Fruit fly (Drosophila melanogaster) whole organism, embryonic: Measurements from ENCODE around the gene Rpt5.

Source experiments
- Aef1 ChIP-seq: fragments of 200-800 bp; sonication (Bioruptor generic); IDR thresholded peaks from 3 replicates; pipeline ENCODE4 v1.3.6; 2022; ENCODE audit warnings: missing biosample characterization, missing genetic modification characterization
- Atf-2 ChIP-seq: fragments of 200-800 bp; sonication (Bioruptor generic); optimal IDR thresholded peaks from 2 replicates; lab custom pipeline; 2016; ENCODE audit warnings: missing biosample characterization, missing genetic modification characterization
- Bgb ChIP-seq: fragments of 200-800 bp; sonication (Bioruptor generic); IDR thresholded peaks from 2 replicates; pipeline ENCODE4 v1.3.6; 2022; ENCODE audit warnings: missing biosample characterization, missing genetic modification characterization; ENCODE audit not compliant: partially characterized antibody
- Blimp-1 ChIP-seq: fragments of 200-800 bp; sonication (Bioruptor generic); optimal IDR thresholded peaks from 3 replicates; lab custom pipeline; 2018; ENCODE audit warnings: missing biosample characterization, missing genetic modification characterization, mild to moderate bottlenecking, moderate library complexity, missing genetic modification reagents
- CG11560 ChIP-seq: fragments of 200-800 bp; sonication (Bioruptor generic); IDR thresholded peaks from 3 replicates; pipeline ENCODE4 v1.3.6; 2022; ENCODE audit warnings: missing biosample characterization, missing genetic modification characterization
- CG11695 ChIP-seq: fragments of 200-800 bp; sonication (Bioruptor generic); IDR thresholded peaks from 3 replicates; pipeline ENCODE4 v1.3.6; 2022; ENCODE audit warnings: missing biosample characterization, missing genetic modification characterization
- CG11723 ChIP-seq: fragments of 200-800 bp; sonication (Bioruptor generic); optimal IDR thresholded peaks from 2 replicates; lab custom pipeline; 2017; ENCODE audit warnings: missing biosample characterization, mild to moderate bottlenecking, missing genetic modification characterization
- CG12104 ChIP-seq: fragments of 200-800 bp; sonication (Bioruptor generic); optimal IDR thresholded peaks from 3 replicates; lab custom pipeline; 2016; ENCODE audit warnings: missing biosample characterization, missing genetic modification characterization
- CG12219 ChIP-seq: fragments of 200-800 bp; sonication (Bioruptor generic); optimal IDR thresholded peaks from 3 replicates; lab custom pipeline; 2018; ENCODE audit warnings: missing biosample characterization, mild to moderate bottlenecking, missing genetic modification characterization
- CG12299 ChIP-seq: fragments of 200-800 bp; sonication (Bioruptor generic); optimal IDR thresholded peaks from 2 replicates; lab custom pipeline; 2018; ENCODE audit warnings: missing biosample characterization, mild to moderate bottlenecking, missing genetic modification characterization
- CG12391 ChIP-seq: fragments of 200-800 bp; sonication (Bioruptor generic); optimal IDR thresholded peaks from 3 replicates; lab custom pipeline; 2018; ENCODE audit warnings: missing biosample characterization, mild to moderate bottlenecking, missing genetic modification characterization, moderate library complexity
- CG13894 ChIP-seq: fragments of 200-800 bp; sonication (Bioruptor generic); optimal IDR thresholded peaks from 3 replicates; lab custom pipeline; 2018; ENCODE audit warnings: missing biosample characterization, mild to moderate bottlenecking, missing genetic modification characterization, moderate library complexity
- CG1602 ChIP-seq: fragments of 200-800 bp; sonication (Bioruptor generic); optimal IDR thresholded peaks from 3 replicates; lab custom pipeline; 2016; ENCODE audit warnings: missing biosample characterization, missing genetic modification characterization
- CG18619 ChIP-seq: fragments of 200-800 bp; sonication (Bioruptor generic); optimal IDR thresholded peaks from 3 replicates; lab custom pipeline; 2017; ENCODE audit warnings: missing biosample characterization, mild to moderate bottlenecking, missing genetic modification characterization
- CG30020 ChIP-seq: fragments of 200-800 bp; optimal IDR thresholded peaks from 2 replicates; lab custom pipeline; 2019; ENCODE audit warnings: missing biosample characterization, mild to moderate bottlenecking, missing genetic modification characterization, moderate library complexity
- CG31224 ChIP-seq: fragments of 200-800 bp; sonication (Bioruptor generic); IDR thresholded peaks from 2 replicates; pipeline ENCODE4 v1.3.6; 2022; ENCODE audit warnings: missing biosample characterization, missing genetic modification characterization
- CG8290 ChIP-seq, 3 experiments: fragments of 200-800 bp; sonication (Bioruptor generic); optimal IDR thresholded peaks; 2 replicates each; lab custom pipeline; 2016 to 2019; ENCODE audit warnings: missing biosample characterization in 3 of 3, missing genetic modification characterization in 3 of 3, mild to moderate bottlenecking in 2 of 3, moderate library complexity in 1 of 3
- CG8924 ChIP-seq: fragments of 200-800 bp; optimal IDR thresholded peaks from 3 replicates; lab custom pipeline; 2019; ENCODE audit warnings: missing biosample characterization, mild to moderate bottlenecking, missing genetic modification characterization, moderate library complexity
- CG9797 ChIP-seq: fragments of 200-800 bp; sonication (Bioruptor generic); optimal IDR thresholded peaks from 3 replicates; lab custom pipeline; 2018; ENCODE audit warnings: missing biosample characterization, mild to moderate bottlenecking, missing genetic modification characterization
- CTCF ChIP-seq: fragments of 200-800 bp; sonication (Bioruptor generic); optimal IDR thresholded peaks from 2 replicates; lab custom pipeline; 2017; ENCODE audit warnings: missing biosample characterization, mild to moderate bottlenecking, missing genetic modification characterization, moderate library complexity
- Dp ChIP-seq: fragments of 200-800 bp; sonication (Bioruptor generic); optimal IDR thresholded peaks from 2 replicates; lab custom pipeline; 2018; ENCODE audit warnings: missing biosample characterization, mild to moderate bottlenecking, missing genetic modification characterization, moderate library complexity
- Eip74EF ChIP-seq, 2 experiments: fragments of 200-800 bp in 1 of 2; fragments of >200 bp in 1 of 2; sonication (Bioruptor generic) in 1 of 2; optimal IDR thresholded peaks; 2 replicates each; lab custom pipeline; 2017 to 2019; ENCODE audit warnings: missing biosample characterization in 2 of 2, missing genetic modification characterization in 2 of 2, mild to moderate bottlenecking in 1 of 2, moderate library complexity in 1 of 2
- Gug ChIP-seq: fragments of 200-800 bp; sonication (Bioruptor generic); IDR thresholded peaks from 4 replicates; pipeline ENCODE4 v1.3.6; 2022; ENCODE audit warnings: missing biosample characterization, missing genetic modification characterization
- H15 ChIP-seq: fragments of 200-800 bp; sonication (Bioruptor generic); IDR thresholded peaks from 3 replicates; pipeline ENCODE4 v1.3.6; 2022; ENCODE audit warnings: missing biosample characterization, missing genetic modification characterization
- HLHmδ ChIP-seq: fragments of 200-800 bp; sonication (Bioruptor generic); optimal IDR thresholded peaks from 2 replicates; lab custom pipeline; 2018; ENCODE audit warnings: missing biosample characterization, mild to moderate bottlenecking, missing genetic modification characterization, moderate library complexity
- Hr39 ChIP-seq: fragments of >200 bp; optimal IDR thresholded peaks from 2 replicates; lab custom pipeline; 2017
- Hsf ChIP-seq: fragments of 200-800 bp; sonication (Bioruptor generic); optimal IDR thresholded peaks from 3 replicates; lab custom pipeline; 2016; ENCODE audit warnings: missing biosample characterization, missing genetic modification characterization
- NK7.1 ChIP-seq: fragments of 200-800 bp; sonication (Bioruptor generic); optimal IDR thresholded peaks from 3 replicates; lab custom pipeline; 2016; ENCODE audit warnings: missing biosample characterization, missing genetic modification characterization
- Nf-YB ChIP-seq: fragments of 200-800 bp; sonication (Bioruptor generic); optimal IDR thresholded peaks from 3 replicates; lab custom pipeline; 2019; ENCODE audit warnings: missing biosample characterization, mild to moderate bottlenecking, missing genetic modification characterization, moderate library complexity
- Nf-YC ChIP-seq: fragments of 200-800 bp; optimal IDR thresholded peaks from 3 replicates; lab custom pipeline; 2019; ENCODE audit warnings: missing biosample characterization, mild to moderate bottlenecking, missing genetic modification characterization, moderate library complexity
- Tbp ChIP-seq: fragments of >200 bp; optimal IDR thresholded peaks from 2 replicates; lab custom pipeline; 2018; ENCODE audit warnings: missing biosample characterization, missing genetic modification characterization
- ap ChIP-seq: fragments of 200-800 bp; sonication (Bioruptor generic); IDR thresholded peaks from 2 replicates; pipeline ENCODE4 v1.3.6; 2022; ENCODE audit warnings: missing biosample characterization, missing genetic modification characterization
- bcd ChIP-seq: fragments of 200-800 bp; sonication (Bioruptor generic); optimal IDR thresholded peaks from 2 replicates; lab custom pipeline; 2017; ENCODE audit warnings: missing biosample characterization, mild to moderate bottlenecking, missing genetic modification characterization
- chm ChIP-seq: fragments of 200-800 bp; sonication (Bioruptor generic); IDR thresholded peaks from 2 replicates; pipeline ENCODE4 v1.3.6; 2022; ENCODE audit warnings: missing biosample characterization, missing genetic modification characterization
- corto ChIP-seq: fragments of 200-800 bp; sonication (Bioruptor generic); optimal IDR thresholded peaks from 2 replicates; lab custom pipeline; 2016; ENCODE audit warnings: missing biosample characterization, mild to moderate bottlenecking, missing genetic modification characterization, moderate library complexity
- crol ChIP-seq: fragments of 200-800 bp; sonication (Bioruptor generic); IDR thresholded peaks from 2 replicates; pipeline ENCODE4 v1.3.6; 2022; ENCODE audit warnings: missing biosample characterization, missing genetic modification characterization
- da ChIP-seq: fragments of 200-800 bp; sonication (Bioruptor generic); optimal IDR thresholded peaks from 2 replicates; lab custom pipeline; 2016; ENCODE audit warnings: missing biosample characterization, missing genetic modification characterization
- en ChIP-seq: fragments of 200-800 bp; sonication (Bioruptor generic); optimal IDR thresholded peaks from 2 replicates; lab custom pipeline; 2016; ENCODE audit warnings: missing biosample characterization, missing genetic modification characterization
- fd3F ChIP-seq: fragments of 200-800 bp; sonication (Bioruptor generic); optimal IDR thresholded peaks from 2 replicates; lab custom pipeline; 2018; ENCODE audit warnings: missing biosample characterization, mild to moderate bottlenecking, missing genetic modification characterization, moderate library complexity
- fd96Cb ChIP-seq: fragments of 200-800 bp; sonication (Bioruptor generic); optimal IDR thresholded peaks from 2 replicates; lab custom pipeline; 2018; ENCODE audit warnings: missing biosample characterization, mild to moderate bottlenecking, missing genetic modification characterization, moderate library complexity
- grn ChIP-seq: fragments of 200-800 bp; sonication (Bioruptor generic); optimal IDR thresholded peaks from 3 replicates; lab custom pipeline; 2017; ENCODE audit warnings: missing biosample characterization, missing genetic modification characterization
- gsb-n ChIP-seq: fragments of 200-800 bp; sonication (Bioruptor generic); optimal IDR thresholded peaks from 3 replicates; lab custom pipeline; 2018; ENCODE audit warnings: missing biosample characterization, mild to moderate bottlenecking, missing genetic modification characterization
- hb ChIP-seq: fragments of 200-800 bp; sonication (Bioruptor generic); IDR thresholded peaks from 3 replicates; pipeline ENCODE4 v1.3.6; 2022; ENCODE audit warnings: missing biosample characterization, missing genetic modification characterization; ENCODE audit not compliant: partially characterized antibody
- hth ChIP-seq: fragments of >200 bp; optimal IDR thresholded peaks from 2 replicates; lab custom pipeline; 2017; ENCODE audit warnings: inconsistent platforms
- kah ChIP-seq: fragments of 200-800 bp; sonication (Bioruptor generic); optimal IDR thresholded peaks from 2 replicates; lab custom pipeline; 2018; ENCODE audit warnings: missing biosample characterization, mild to moderate bottlenecking, missing genetic modification characterization
- nom ChIP-seq: fragments of 200-800 bp; sonication (Bioruptor generic); optimal IDR thresholded peaks from 2 replicates; lab custom pipeline; 2017; ENCODE audit warnings: missing biosample characterization, missing genetic modification characterization, mild to moderate bottlenecking, moderate library complexity, missing genetic modification reagents
- row ChIP-seq: fragments of 200-800 bp; sonication (Bioruptor generic); IDR thresholded peaks from 3 replicates; pipeline ENCODE4 v1.3.6; 2022; ENCODE audit warnings: missing biosample characterization, missing genetic modification characterization
- scrt ChIP-seq: fragments of 200-800 bp; sonication (Bioruptor generic); optimal IDR thresholded peaks from 2 replicates; lab custom pipeline; 2018; ENCODE audit warnings: missing biosample characterization, mild to moderate bottlenecking, missing genetic modification characterization, moderate library complexity
- slbo ChIP-seq: fragments of 200-800 bp; sonication (Bioruptor generic); IDR thresholded peaks from 2 replicates; pipeline ENCODE4 v1.3.6; 2022; ENCODE audit warnings: missing biosample characterization, missing genetic modification characterization
- sr ChIP-seq: fragments of 200-800 bp; sonication (Bioruptor generic); IDR thresholded peaks from 3 replicates; pipeline ENCODE4 v1.3.6; 2022; ENCODE audit warnings: missing biosample characterization, missing genetic modification characterization
- vnd ChIP-seq: fragments of 200-800 bp; sonication (Bioruptor generic); IDR thresholded peaks from 3 replicates; pipeline ENCODE4 v1.3.6; 2022; ENCODE audit warnings: missing biosample characterization, missing genetic modification characterization; ENCODE audit not compliant: partially characterized antibody

Gene Rpt5

DNA sequence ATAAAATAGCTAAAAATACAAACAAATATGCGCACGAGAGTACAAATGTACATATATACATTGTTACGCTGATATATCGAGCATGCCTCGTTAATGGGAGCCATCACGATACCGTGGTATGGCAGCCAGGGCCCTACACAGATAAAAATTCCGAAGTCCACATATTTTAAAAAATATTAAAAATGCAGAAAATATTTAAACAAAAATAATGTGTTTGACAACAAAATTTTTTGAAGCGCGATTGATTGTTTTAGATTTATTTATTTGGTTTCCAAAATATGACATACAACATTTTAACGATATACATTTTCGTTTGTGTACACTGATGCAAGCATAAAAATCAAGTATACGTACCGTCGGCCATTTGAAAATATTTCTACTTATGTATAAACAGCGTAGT is 25.9 kb upstream of the Rpt5 start (continued):
- TF ChIP-seq Eip74EF (GFP tag; optimal IDR thresholded peaks at IDR 0.05; lab: Kevin White, UChicago) (peak in 1 of 2 experiments; percentile 50), scrt (peak; percentile 78), CG11695 (GFP tag; lab: Robert Waterston, UW) (peak; percentile 86), Tbp (GFP tag; lab: Kevin White, UChicago) (no peak), Hr39 (no peak), CG1602 (GFP tag; lab: Kevin White, UChicago) (peak; percentile 59), CG18619 (GFP tag; lab: Kevin White, UChicago) (peak; percentile 76), slbo (GFP tag; lab: Robert Waterston, UW) (peak; percentile 92), NK7.1 (GFP tag; lab: Kevin White, UChicago) (peak; percentile 42), CG9797 (no peak), Gug (peak; percentile 51; the same call in 2 of the 4 replicates), HLHmδ (no peak), sr (GFP tag; lab: Robert Waterston, UW) (peak; percentile 19; the same call in 1 of the 3 replicates), hth (lab: Kevin White, UChicago) (no peak), CG8924 (tag; lab: Kevin White, UChicago) (peak; percentile 85), nom (GFP tag; lab: Kevin White, UChicago) (no peak), Blimp-1 (GFP tag; lab: Kevin White, UChicago) (peak; percentile 57), Nf-YC (tag; lab: Kevin White, UChicago) (peak; percentile 35), gsb-n (peak; percentile 4), CTCF (GFP tag; lab: Kevin White, UChicago) (no peak), crol (GFP tag; lab: Robert Waterston, UW) (no peak), bcd (peak; percentile 82), chm (peak; percentile 70; the same call in 1 of the 2 replicates), da (GFP tag; lab: Kevin White, UChicago) (no peak), CG11723 (GFP tag; lab: Kevin White, UChicago) (peak; percentile 36), vnd (GFP tag; lab: Robert Waterston, UW) (no peak), corto (peak; percentile 11), fd96Cb (tag; lab: Kevin White, UChicago) (peak; percentile 49), CG11560 (tag; lab: Robert Waterston, UW) (peak; percentile 58; the same call in 2 of the 3 replicates), fd3F (GFP tag; lab: Kevin White, UChicago) (peak; percentile 77), Atf-2 (peak; percentile 29), Dp (no peak), CG12299 (tag; lab: Kevin White, UChicago) (peak; percentile 37), Nf-YB (GFP tag; lab: Kevin White, UChicago) (peak; percentile 64), kah (no peak), Aef1 (peak; percentile 80), H15 (GFP tag; lab: Robert Waterston, UW) (peak; percentile 60; the same call in 1 of the 3 replicates), hb (GFP tag; lab: Robert Waterston, UW) (no peak), Bgb (GFP tag; lab: Robert Waterston, UW) (no peak), CG12219 (GFP tag; lab: Kevin White, UChicago) (peak; percentile 57), en (peak; percentile 42), ap (peak; percentile 46), CG30020 (tag; lab: Kevin White, UChicago) (no peak), Hsf (peak; percentile 74), CG8290 (GFP tag; optimal IDR thresholded peaks at IDR 0.05; lab: Kevin White, UChicago) (peak; percentile 21), CG8290 (tag; optimal IDR thresholded peaks at IDR 0.05; lab: Kevin White, UChicago) (peak in 1 of 2 experiments; percentile 24), row (GFP tag; lab: Robert Waterston, UW) (peak; percentile 87), CG13894 (tag; lab: Kevin White, UChicago) (peak; percentile 87), CG12104 (GFP tag; lab: Kevin White, UChicago) (peak; percentile 51), CG12391 (tag; lab: Kevin White, UChicago) (peak; percentile 83), CG31224 (GFP tag; lab: Robert Waterston, UW) (peak; percentile 78), grn (GFP tag; lab: Kevin White, UChicago) (no peak)
